Worm (Caenorhabditis elegans) whole organism, L4 larva: ENCODE data around the gene srab-17.

ENCODE experiments used
- R02D3.7 ChIP-seq: fragments of 150-350 bp; sonication (generic microtip); optimal IDR thresholded peaks from 3 replicates; lab custom pipeline; 2014; ENCODE audit warnings: missing biosample characterization, missing genetic modification characterization
- daf-8 ChIP-seq: fragments of 200-800 bp; sonication (Bioruptor generic); IDR thresholded peaks from 2 replicates; pipeline ENCODE4 v1.3.6; 2022; ENCODE audit warnings: missing genetic modification characterization, missing compliant biosample characterization
- fos-1 ChIP-seq: fragments of 150-350 bp; optimal IDR thresholded peaks from 2 replicates; lab custom pipeline; 2014; ENCODE audit warnings: missing biosample characterization, missing genetic modification characterization
- nhr-11 ChIP-seq: fragments of 150-350 bp; optimal IDR thresholded peaks from 2 replicates; lab custom pipeline; 2014; ENCODE audit warnings: missing biosample characterization, missing genetic modification characterization
- nhr-77 ChIP-seq: fragments of 150-350 bp; optimal IDR thresholded peaks from 2 replicates; lab custom pipeline; 2014; ENCODE audit warnings: missing biosample characterization, missing genetic modification characterization

ce11 chrV:9848576-9848975, 19.6 kb downstream of the srab-17 start:
- no peak for TF ChIP-seq daf-8 (GFP tag; lab: Robert Waterston, UW)
- TF ChIP-seq nhr-11 (tag; lab: Kevin White, UChicago) = no peak
- TF ChIP-seq fos-1 = no peak
- no peak for TF ChIP-seq R02D3.7 (tag; lab: Kevin White, UChicago)
- TF ChIP-seq nhr-77 = no peak
